Worm (Caenorhabditis elegans): ENCODE measurements around the gene Y110A2AR.1.
A peak's percentile ranks its signal among the peaks of the same experiment; 100 is the strongest.

The Y110A2AR.1 gene

DNA sequence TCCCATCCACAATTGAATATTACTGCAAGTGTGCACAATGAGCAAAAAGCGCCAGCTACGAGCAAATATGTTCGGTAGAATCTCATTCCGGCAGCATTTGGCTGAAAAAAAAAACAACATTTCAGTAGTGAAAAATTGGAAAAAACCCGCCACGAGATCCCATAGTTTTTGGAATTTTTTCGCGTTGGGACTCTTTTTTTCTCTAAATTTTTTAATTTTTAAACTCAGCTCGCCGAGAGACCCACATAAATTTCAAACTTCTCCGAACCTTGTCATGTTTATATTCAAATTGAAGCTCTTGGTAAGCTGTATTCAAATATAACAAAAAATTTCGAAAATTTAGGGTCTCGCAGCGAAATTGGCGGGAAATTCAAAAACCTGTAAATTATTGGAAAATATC, 25.2 kb upstream of the Y110A2AR.1 start, which contains the start of gene sqv-2:
Gene sqv-2, minus strand, starts transcription at position 101 of the 400 bp plus-strand sequence.
- TF ChIP-seq med-1 (GFP tag; optimal IDR thresholded peaks at IDR 0.05; ENCODE audit: insufficient read depth) (no peak), tab-1 (GFP tag; IDR thresholded peaks at IDR 0.05) (no peak), flt-1 (GFP tag; IDR thresholded peaks at IDR 0.05) (no peak), T22C8.4 (GFP tag; IDR thresholded peaks at IDR 0.05) (no peak), cog-1 (tag; optimal IDR thresholded peaks at IDR 0.05) (no peak), ztf-29 (GFP tag; IDR thresholded peaks at IDR 0.05) (no peak)

DNA sequence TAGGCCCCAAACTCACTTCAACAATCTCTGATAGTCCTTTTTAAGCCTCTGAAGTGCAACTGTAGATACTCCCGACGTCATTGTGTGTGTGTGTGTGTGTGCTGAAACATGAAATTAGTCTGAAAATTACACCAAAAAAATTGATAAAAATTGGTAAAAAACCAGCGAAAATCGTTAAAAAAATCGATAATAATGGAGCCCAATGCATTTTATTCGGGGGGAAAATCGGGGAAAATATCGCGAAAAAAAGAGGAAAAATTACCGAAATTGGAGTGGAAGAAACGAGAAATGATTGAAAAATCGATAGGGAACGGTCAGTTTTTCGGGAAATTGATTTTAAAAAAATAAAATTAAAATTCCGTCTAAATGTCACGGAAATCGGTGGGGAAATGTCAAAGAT, 19.3 kb upstream of the Y110A2AR.1 start, which contains the start of gene ubc-26:
Gene ubc-26, minus strand, starts transcription at position 101 of the 400 bp plus-strand sequence.
- TF ChIP-seq ref-1 (GFP tag; conservative IDR thresholded peaks at IDR 0.05) (no peak), ztf-29 (GFP tag; IDR thresholded peaks at IDR 0.05) (no peak), T22C8.4 (GFP tag; IDR thresholded peaks at IDR 0.05) (no peak), tab-1 (GFP tag; IDR thresholded peaks at IDR 0.05) (no peak), cog-1 (tag; optimal IDR thresholded peaks at IDR 0.05) (no peak), med-1 (GFP tag; optimal IDR thresholded peaks at IDR 0.05; ENCODE audit: insufficient read depth) (no peak), klf-2 (GFP tag; conservative IDR thresholded peaks at IDR 0.05) (no peak), flt-1 (GFP tag; IDR thresholded peaks at IDR 0.05) (no peak), ztf-23 (GFP tag; IDR thresholded peaks at IDR 0.05) (no peak)

DNA sequence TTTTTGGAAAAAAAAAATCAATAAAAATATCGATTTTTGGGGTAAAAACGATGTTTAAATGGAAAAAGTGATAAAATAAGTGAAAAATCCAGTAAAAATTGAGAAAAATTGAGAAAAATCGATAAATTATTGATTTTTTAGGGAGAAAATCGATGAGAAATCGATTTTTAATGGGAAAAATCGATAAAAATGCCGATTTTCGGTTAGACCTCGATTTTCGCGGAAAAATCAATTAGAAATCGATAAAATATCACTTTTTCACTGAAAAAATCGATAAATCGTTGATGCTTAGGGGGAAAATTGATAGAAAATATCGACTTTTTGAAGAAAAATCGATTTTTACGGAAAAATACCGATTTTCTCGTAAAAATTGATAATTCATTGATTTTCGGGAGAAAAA, 18.4 kb upstream of the Y110A2AR.1 start:
- TF ChIP-seq T22C8.4 (GFP tag; IDR thresholded peaks at IDR 0.05) = peak; percentile 61; the same call in 1 of the 2 replicates
- no peak for TF ChIP-seq med-1 (GFP tag; optimal IDR thresholded peaks at IDR 0.05; ENCODE audit: insufficient read depth)

DNA sequence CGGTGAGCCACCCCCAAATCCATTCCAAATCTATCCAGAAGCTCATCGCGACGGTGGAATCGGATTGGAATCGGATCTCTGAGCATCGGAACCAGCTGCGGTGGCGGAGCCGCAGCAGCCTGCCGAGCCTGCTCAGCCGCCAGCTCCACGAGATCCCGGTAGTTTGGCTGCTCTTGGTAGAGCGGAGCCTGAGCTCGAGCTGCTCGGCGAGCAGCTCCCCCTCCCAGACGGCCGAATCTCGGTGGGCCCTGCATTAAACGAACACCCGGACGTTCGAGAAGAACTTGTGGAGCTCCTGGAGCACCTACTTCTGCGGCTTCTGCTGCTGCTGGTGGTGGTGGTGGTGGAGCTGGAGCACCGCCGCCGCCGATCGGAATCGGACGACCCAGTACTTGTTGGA, 15.8 kb upstream of the Y110A2AR.1 start:
- no peak for TF ChIP-seq cog-1 (tag; optimal IDR thresholded peaks at IDR 0.05)
- TF ChIP-seq T22C8.4 (GFP tag; IDR thresholded peaks at IDR 0.05) = no peak
- no peak for TF ChIP-seq ref-1 (GFP tag; conservative IDR thresholded peaks at IDR 0.05)
- no peak for TF ChIP-seq klf-2 (GFP tag; conservative IDR thresholded peaks at IDR 0.05)
- TF ChIP-seq tab-1 (GFP tag; IDR thresholded peaks at IDR 0.05) = no peak
- no peak for TF ChIP-seq flt-1 (GFP tag; IDR thresholded peaks at IDR 0.05)
- TF ChIP-seq ztf-29 (GFP tag; IDR thresholded peaks at IDR 0.05) = no peak
- TF ChIP-seq ztf-23 (GFP tag; IDR thresholded peaks at IDR 0.05) = no peak
- no peak for TF ChIP-seq med-1 (GFP tag; optimal IDR thresholded peaks at IDR 0.05; ENCODE audit: insufficient read depth)

DNA sequence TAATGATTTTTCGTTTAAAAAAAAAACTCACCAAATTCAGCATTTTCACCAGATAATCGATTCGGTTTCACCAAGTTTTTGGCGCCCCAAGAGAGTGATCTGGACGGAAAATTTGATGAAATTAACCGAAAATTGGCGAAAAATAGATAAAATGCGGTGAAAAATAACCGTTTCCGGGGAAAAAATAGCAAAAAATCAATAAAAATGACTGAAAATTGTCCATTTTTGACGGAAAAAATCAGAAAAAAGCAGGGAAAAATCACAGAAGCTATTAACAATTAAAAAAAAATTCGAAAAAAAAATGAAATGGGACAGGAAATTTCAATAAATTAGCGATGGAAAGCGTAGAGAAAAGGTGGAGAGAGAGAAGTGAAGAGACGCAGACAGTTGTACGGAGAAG, 6.0 kb upstream of the Y110A2AR.1 start, which contains the start of gene ubc-15:
Gene ubc-15, minus strand, starts transcription at position 101 of the 400 bp plus-strand sequence.
- TF ChIP-seq flt-1 (GFP tag; IDR thresholded peaks at IDR 0.05) (no peak), ztf-29 (GFP tag; IDR thresholded peaks at IDR 0.05) (no peak), med-1 (GFP tag; optimal IDR thresholded peaks at IDR 0.05; ENCODE audit: insufficient read depth) (no peak), ztf-23 (GFP tag; IDR thresholded peaks at IDR 0.05) (no peak), cog-1 (tag; optimal IDR thresholded peaks at IDR 0.05) (no peak), tab-1 (GFP tag; IDR thresholded peaks at IDR 0.05) (no peak), T22C8.4 (GFP tag; IDR thresholded peaks at IDR 0.05) (no peak), klf-2 (GFP tag; conservative IDR thresholded peaks at IDR 0.05) (no peak), ref-1 (GFP tag; conservative IDR thresholded peaks at IDR 0.05) (no peak)

DNA sequence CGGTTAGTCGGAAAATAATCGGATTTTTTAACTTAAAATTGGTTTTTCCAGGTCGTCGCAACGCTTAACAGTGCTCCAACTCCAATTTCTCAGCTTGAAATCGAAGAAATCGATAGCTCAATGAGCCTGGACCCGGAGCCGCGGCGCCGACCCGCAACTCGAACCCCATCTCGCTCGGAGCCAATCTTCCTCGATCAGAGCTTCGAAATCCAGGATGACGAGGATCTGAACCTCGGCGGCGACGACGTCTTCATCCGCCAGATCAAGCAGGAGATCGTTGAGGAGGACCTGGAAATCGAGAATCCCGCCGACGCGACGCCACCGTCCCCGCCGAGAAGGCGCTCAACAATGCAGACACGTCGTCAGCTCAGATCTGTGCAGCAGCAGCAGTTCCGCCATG, 724 bp downstream of the Y110A2AR.1 start:
- TF ChIP-seq ztf-23 (GFP tag; IDR thresholded peaks at IDR 0.05) (no peak), med-1 (GFP tag; optimal IDR thresholded peaks at IDR 0.05; ENCODE audit: insufficient read depth) (no peak), klf-2 (GFP tag; conservative IDR thresholded peaks at IDR 0.05) (no peak), tab-1 (GFP tag; IDR thresholded peaks at IDR 0.05) (no peak), ref-1 (GFP tag; conservative IDR thresholded peaks at IDR 0.05) (no peak), cog-1 (tag; optimal IDR thresholded peaks at IDR 0.05) (no peak)

DNA sequence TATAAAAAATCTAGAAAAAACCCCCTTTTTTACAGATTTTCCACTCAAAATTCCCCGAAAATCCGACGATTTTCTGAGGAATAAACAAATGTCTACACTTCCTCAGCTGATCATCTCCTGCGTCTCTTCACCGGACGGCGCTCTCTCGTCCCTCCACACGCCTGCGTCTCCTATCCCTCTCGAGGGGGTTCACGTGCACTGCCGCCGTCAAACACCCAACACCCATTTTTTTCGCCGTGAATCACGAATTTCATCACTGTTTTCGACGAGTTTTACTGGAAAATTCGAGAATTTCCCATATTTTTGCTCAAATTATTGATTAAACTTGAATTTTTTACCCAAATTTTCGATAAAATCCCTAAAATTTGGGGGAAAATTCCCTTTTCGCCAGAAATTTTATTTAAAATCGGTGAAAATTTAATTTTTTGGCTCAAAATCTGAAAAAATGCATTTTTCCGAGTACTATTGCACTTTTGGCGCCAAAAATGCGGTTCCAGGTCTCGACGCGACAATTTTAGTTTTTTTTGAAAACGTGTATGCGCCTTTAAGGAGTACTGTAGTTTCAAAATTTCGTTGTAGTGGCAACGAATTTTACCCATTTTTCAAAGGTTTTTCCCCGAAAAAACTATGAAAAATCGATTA, 1.4 kb downstream of the Y110A2AR.1 start:
- TF ChIP-seq flt-1 (GFP tag; IDR thresholded peaks at IDR 0.05) (no peak), med-1 (GFP tag; optimal IDR thresholded peaks at IDR 0.05; ENCODE audit: insufficient read depth) (no peak), klf-2 (GFP tag; conservative IDR thresholded peaks at IDR 0.05) (no peak), ztf-29 (GFP tag; IDR thresholded peaks at IDR 0.05) (no peak), ref-1 (GFP tag; conservative IDR thresholded peaks at IDR 0.05) (no peak), T22C8.4 (GFP tag; IDR thresholded peaks at IDR 0.05) (no peak), tab-1 (GFP tag; IDR thresholded peaks at IDR 0.05) (no peak), cog-1 (tag; optimal IDR thresholded peaks at IDR 0.05) (no peak), ztf-23 (GFP tag; IDR thresholded peaks at IDR 0.05) (no peak)

DNA sequence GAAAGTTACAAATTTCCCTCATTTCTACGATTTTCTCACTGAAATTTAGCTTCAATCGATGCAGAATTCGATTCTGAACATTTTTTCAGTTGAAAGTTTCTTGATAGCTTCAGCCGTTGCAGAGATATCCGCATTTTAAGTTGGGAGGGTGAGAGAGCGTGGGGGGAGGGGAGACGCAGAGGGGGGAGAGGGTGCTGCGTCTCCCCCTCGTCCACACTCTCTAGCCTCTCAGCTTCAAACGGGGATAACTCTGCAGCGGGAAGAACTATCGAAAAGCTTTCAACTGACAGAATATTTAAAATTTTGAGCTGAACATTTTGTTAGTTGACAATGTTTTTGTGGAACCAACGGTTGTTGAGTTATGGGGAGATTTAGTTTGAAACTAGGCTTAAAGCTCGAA, 2.4 kb downstream of the Y110A2AR.1 start:
- no peak for TF ChIP-seq ztf-29 (GFP tag; IDR thresholded peaks at IDR 0.05)

DNA sequence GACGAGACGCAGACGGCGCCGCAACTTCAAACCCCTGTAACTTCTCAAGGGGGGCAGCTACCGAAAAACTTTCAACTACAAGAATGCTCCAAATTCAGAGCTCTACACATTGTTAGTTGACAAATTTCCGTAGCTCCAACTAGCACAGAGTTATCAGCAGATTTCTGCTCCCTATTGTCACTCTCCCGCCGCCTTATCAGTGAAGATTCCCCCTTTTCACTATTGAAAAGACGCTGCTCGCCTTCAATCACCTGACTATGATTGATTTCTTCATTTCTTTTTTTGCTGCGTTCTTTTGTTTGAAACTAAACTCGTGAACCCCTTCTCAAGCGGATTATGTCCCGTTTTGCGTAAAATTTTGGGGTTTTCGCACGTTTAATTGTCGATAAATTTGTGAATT, 2.8 kb downstream of the Y110A2AR.1 start:
- TF ChIP-seq cog-1 (tag; optimal IDR thresholded peaks at IDR 0.05) (no peak), tab-1 (GFP tag; IDR thresholded peaks at IDR 0.05) (no peak), med-1 (GFP tag; optimal IDR thresholded peaks at IDR 0.05; ENCODE audit: insufficient read depth) (no peak), ztf-29 (GFP tag; IDR thresholded peaks at IDR 0.05) (no peak), klf-2 (GFP tag; conservative IDR thresholded peaks at IDR 0.05) (no peak), ref-1 (GFP tag; conservative IDR thresholded peaks at IDR 0.05) (no peak), ztf-23 (GFP tag; IDR thresholded peaks at IDR 0.05) (no peak), flt-1 (GFP tag; IDR thresholded peaks at IDR 0.05) (no peak), T22C8.4 (GFP tag; IDR thresholded peaks at IDR 0.05) (no peak)

DNA sequence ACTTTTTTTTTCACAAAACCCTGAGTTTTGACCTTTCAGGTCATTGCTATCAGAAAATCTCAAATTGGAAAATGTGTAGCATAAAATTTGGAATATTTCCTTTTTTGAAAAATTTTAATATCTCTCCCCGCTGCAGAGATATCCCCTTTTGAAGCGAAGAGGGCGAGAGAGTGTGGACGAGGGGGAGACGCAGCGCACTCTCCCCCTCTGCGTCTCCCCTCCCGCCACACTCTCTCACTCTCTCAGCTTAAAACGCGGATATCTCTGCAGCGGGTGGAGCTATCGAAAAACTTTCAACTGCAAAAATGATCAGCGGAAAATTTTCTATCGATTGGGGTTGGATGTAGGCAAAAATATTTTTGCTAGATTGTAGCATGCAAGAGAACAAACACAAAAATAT, 3.3 kb downstream of the Y110A2AR.1 start:
- TF ChIP-seq ztf-23 (GFP tag; IDR thresholded peaks at IDR 0.05) (no peak), klf-2 (GFP tag; conservative IDR thresholded peaks at IDR 0.05) (no peak), ref-1 (GFP tag; conservative IDR thresholded peaks at IDR 0.05) (no peak), med-1 (GFP tag; optimal IDR thresholded peaks at IDR 0.05; ENCODE audit: insufficient read depth) (no peak), tab-1 (GFP tag; IDR thresholded peaks at IDR 0.05) (no peak), ztf-29 (GFP tag; IDR thresholded peaks at IDR 0.05) (no peak), cog-1 (tag; optimal IDR thresholded peaks at IDR 0.05) (no peak), flt-1 (GFP tag; IDR thresholded peaks at IDR 0.05) (no peak)
